Fruit fly (Drosophila melanogaster): ENCODE measurements around the gene Psa.

Psa gene

DNA sequence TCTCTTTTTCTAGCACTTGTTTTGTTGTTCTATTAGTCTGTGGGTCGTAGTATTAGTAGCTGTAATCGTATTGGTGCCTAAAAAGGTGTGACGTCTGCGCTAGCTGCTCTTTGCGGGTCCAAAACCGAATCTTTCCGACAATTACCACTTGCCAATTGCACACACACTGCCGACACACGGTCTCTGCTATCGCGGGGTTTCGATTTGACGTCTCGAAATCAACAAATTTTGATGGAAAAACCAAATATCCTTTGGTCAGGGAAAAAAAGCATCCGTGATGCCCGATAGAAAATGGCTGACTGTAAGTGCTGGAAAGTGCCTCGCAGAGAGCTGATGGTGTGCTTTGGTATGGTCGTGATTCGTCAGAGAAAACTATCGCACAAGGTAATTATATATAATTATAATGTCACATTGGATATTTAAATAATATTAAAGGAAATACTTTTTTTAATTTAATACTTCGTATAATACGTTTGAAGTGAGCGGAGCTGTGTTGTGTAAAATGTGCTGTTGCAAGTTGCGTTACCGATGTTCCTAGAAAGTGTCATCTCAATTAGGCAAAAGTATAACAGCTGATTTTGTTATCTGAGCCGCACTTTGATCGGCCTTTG lies 55.6 kb downstream of the Psa start, which contains the start of the genes Pex10 and CG12099:
Pex10 (plus strand) TSS at position 51 of the 611 bp plus-strand sequence.
CG12099 (minus strand) TSS at position 307 of the 611 bp plus-strand sequence.
- TF ChIP-seq CG12605 (GFP tag; IDR thresholded peaks at IDR 0.05) (no peak), CG14655 (GFP tag; optimal IDR thresholded peaks at IDR 0.05) (no peak), CG4496 (GFP tag; IDR thresholded peaks at IDR 0.05) (peak; percentile 91), fd96Ca (GFP tag; IDR thresholded peaks at IDR 0.05) (peak; percentile 93), CG8159 (tag; optimal IDR thresholded peaks at IDR 0.05) (peak; percentile 80), rn (GFP tag; IDR thresholded peaks at IDR 0.05) (peak; percentile 78), Snoo (tag; optimal IDR thresholded peaks at IDR 0.05) (peak; percentile 86), CG32121 (GFP tag; IDR thresholded peaks at IDR 0.05) (peak; percentile 86), CG17806 (tag; optimal IDR thresholded peaks at IDR 0.05) (peak; percentile 64), Pif1A (GFP tag; optimal IDR thresholded peaks at IDR 0.05) (no peak), EcR (GFP tag; optimal IDR thresholded peaks at IDR 0.05) (no peak), CG15710 (tag; optimal IDR thresholded peaks at IDR 0.05) (peak; percentile 84), CG8301 (tag; optimal IDR thresholded peaks at IDR 0.05) (peak; percentile 62), CG10348 (GFP tag; IDR thresholded peaks at IDR 0.05) (peak; percentile 78), Ets98B (GFP tag; IDR thresholded peaks at IDR 0.05) (peak; percentile 88), gl (tag; optimal IDR thresholded peaks at IDR 0.05) (no peak), CG9948 (tag; optimal IDR thresholded peaks at IDR 0.05) (peak; percentile 67), Pif1B (GFP tag; optimal IDR thresholded peaks at IDR 0.05) (peak; percentile 75), D1 (tag; optimal IDR thresholded peaks at IDR 0.05) (no peak), CG34367 (tag; optimal IDR thresholded peaks at IDR 0.05) (peak; percentile 51), CG13204 (GFP tag; optimal IDR thresholded peaks at IDR 0.05) (no peak)

DNA sequence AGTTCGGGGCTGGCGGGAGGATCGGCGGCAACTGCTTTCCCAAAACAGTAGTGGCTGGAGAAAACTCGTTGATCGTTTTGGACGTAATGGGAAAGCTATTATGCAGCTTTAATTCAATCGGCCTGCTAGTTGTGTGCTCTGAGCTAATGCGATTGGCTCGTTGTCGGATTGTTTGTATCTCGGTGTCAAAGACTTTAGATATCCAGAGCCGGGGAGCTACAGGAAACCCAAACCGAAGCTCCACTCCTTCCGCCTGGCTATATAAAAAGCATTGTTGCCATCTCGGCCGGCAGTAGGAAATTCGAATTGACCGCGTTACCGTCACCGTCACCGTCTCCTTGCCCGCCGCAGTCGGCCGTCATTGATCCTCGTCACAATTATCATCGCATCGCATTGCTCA lies 62.4 kb downstream of the Psa start, which contains the start of gene CG12003:
CG12003 (plus strand) TSS at position 301 of the 400 bp plus-strand sequence.
- TF ChIP-seq fd96Ca (GFP tag; IDR thresholded peaks at IDR 0.05) (no peak), CG15710 (tag; optimal IDR thresholded peaks at IDR 0.05) (no peak), CG12605 (GFP tag; IDR thresholded peaks at IDR 0.05) (no peak), CG9948 (tag; optimal IDR thresholded peaks at IDR 0.05) (no peak), CG34367 (tag; optimal IDR thresholded peaks at IDR 0.05) (no peak), CG17806 (tag; optimal IDR thresholded peaks at IDR 0.05) (no peak), Pif1B (GFP tag; optimal IDR thresholded peaks at IDR 0.05) (no peak), rn (GFP tag; IDR thresholded peaks at IDR 0.05) (no peak), CG10348 (GFP tag; IDR thresholded peaks at IDR 0.05) (no peak), CG8301 (tag; optimal IDR thresholded peaks at IDR 0.05) (no peak)

DNA sequence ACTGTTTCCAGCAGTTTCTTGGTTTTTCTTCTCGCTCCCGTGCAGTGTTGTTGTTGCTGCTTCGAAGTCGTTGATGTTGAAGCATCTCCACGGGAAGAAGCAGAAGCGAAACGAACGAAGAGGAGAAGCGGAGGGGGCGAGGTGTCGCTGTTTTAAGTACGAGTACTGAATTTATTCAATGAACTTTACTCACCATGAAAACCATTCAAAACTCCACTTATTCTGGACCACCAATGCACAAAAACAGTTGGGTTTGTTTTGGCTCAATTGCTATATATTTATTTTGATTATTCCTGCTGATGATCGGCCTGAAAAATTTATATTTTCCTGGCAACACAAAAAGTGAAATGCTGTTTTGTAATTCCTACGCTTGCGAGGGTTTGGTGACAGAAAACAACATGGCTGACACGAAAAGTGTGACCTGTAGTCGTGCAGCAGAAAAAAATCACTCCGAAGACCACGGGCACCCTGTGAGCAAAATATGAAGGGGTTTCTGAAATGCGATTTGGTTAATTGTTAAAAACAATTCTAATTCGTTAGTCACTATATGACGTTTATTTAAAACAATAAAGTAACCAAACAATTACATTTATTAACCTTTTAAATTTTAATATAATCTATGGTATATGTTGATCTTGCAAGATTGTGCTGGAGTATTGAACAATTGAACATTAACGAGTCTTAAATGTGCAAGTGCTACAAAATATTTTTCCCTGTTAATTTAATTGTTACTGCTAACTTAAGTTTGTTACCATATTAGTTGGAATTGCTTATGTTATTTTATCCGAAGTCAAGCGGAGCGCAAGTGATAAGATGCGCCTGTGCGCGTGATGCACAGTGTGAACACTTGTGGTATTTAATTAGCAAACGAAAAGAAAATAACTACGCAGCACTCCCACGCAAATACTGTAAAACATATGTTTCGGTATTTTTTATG lies 65.8 kb downstream of the Psa start, which contains the start of gene CG7879:
CG7879 (minus strand) TSS at position 384 of the 937 bp plus-strand sequence.
- TF ChIP-seq CG15710 (tag; optimal IDR thresholded peaks at IDR 0.05) (peak; percentile 18), gl (tag; optimal IDR thresholded peaks at IDR 0.05) (no peak), CG4496 (GFP tag; IDR thresholded peaks at IDR 0.05) (0 out of 3 replicates have a peak, but pooled peaks have one; percentile 17), Pif1B (GFP tag; optimal IDR thresholded peaks at IDR 0.05) (peak; percentile 46), fd96Ca (GFP tag; IDR thresholded peaks at IDR 0.05) (peak; percentile 34; the same call in 1 of the 3 replicates), EcR (GFP tag; optimal IDR thresholded peaks at IDR 0.05) (peak; percentile 55), CG8159 (tag; optimal IDR thresholded peaks at IDR 0.05) (peak; percentile 25), CG14655 (GFP tag; optimal IDR thresholded peaks at IDR 0.05) (no peak)

DNA sequence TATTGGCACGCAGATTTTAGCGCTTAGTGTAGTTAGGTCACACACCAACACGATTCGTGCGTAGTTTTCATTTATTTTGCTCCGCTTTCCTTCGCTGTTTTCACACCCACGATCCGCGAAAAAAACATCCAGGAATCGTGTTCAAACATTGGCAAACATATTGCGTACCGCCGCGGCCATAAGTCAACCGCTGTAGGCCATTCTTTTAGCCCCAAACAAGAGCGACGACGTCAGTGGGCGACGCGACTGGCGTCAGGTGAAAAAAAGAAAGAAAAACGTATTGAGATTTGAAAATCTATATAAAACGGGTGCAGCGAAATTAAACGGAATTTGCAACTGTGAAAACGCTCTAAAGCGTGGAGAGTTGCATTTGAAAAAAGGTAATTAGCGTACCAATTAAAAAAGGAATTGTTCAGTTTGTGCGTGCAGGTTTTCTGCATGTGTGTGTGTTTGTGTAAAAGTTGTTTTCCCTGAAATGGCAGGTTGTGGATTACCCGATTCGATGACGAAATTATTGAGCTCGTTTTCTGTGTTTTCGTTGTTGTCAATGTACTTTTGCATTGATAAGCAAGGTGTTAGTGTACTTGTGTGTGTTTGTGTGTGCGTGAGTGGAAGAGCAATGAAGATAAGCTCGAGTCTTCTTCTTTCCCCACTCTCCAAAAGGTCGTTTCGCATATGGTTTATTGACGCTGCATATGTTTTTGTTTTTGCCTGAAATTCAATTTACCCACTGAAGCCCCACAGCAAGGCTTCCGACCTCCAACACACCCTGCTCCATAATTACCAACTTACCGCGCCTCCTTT lies 66.7 kb downstream of the Psa start, which contains the start of gene Tmep:
Tmep (plus strand) TSS at position 20 of the 804 bp plus-strand sequence.
- TF ChIP-seq EcR (GFP tag; optimal IDR thresholded peaks at IDR 0.05) (peak; percentile 75), CG14655 (GFP tag; optimal IDR thresholded peaks at IDR 0.05) (no peak)

dm6 chr3L:1569966-1570276 lies 67.3 kb downstream of the Psa start:
- TF ChIP-seq Pif1A (GFP tag; optimal IDR thresholded peaks at IDR 0.05) (no peak), CG17806 (tag; optimal IDR thresholded peaks at IDR 0.05) (no peak), EcR (GFP tag; optimal IDR thresholded peaks at IDR 0.05) (peak; percentile 44), D1 (tag; optimal IDR thresholded peaks at IDR 0.05) (no peak), CG34367 (tag; optimal IDR thresholded peaks at IDR 0.05) (no peak), CG32121 (GFP tag; IDR thresholded peaks at IDR 0.05) (0 out of 2 replicates have a peak, but pooled peaks have one; percentile 28), CG14655 (GFP tag; optimal IDR thresholded peaks at IDR 0.05) (no peak), CG12605 (GFP tag; IDR thresholded peaks at IDR 0.05) (peak; percentile 64), CG8159 (tag; optimal IDR thresholded peaks at IDR 0.05) (no peak), CG13204 (GFP tag; optimal IDR thresholded peaks at IDR 0.05) (no peak), Pif1B (GFP tag; optimal IDR thresholded peaks at IDR 0.05) (no peak), CG4496 (GFP tag; IDR thresholded peaks at IDR 0.05) (no peak), rn (GFP tag; IDR thresholded peaks at IDR 0.05) (no peak), gl (tag; optimal IDR thresholded peaks at IDR 0.05) (no peak)
